Fruit fly (Drosophila melanogaster) whole organism, pupa: ENCODE results near the gene CG14223.

Experiments used
- CG10348 ChIP-seq: fragments of 200-800 bp; sonication (Bioruptor generic); IDR thresholded peaks from 2 replicates; pipeline ENCODE4 v1.3.6; 2022; ENCODE audit warnings: missing biosample characterization, missing genetic modification characterization
- CG12605 ChIP-seq: fragments of 200-800 bp; sonication (Bioruptor generic); IDR thresholded peaks from 2 replicates; pipeline ENCODE4 v1.3.6; 2022; ENCODE audit warnings: missing biosample characterization, missing genetic modification characterization
- CG13204 ChIP-seq: fragments of 200-800 bp; sonication (Bioruptor generic); optimal IDR thresholded peaks from 2 replicates; lab custom pipeline; 2018; ENCODE audit warnings: missing biosample characterization, mild to moderate bottlenecking, missing genetic modification characterization, moderate library complexity
- CG14655 ChIP-seq: fragments of 200-800 bp; sonication (Bioruptor generic); optimal IDR thresholded peaks from 3 replicates; lab custom pipeline; 2017; ENCODE audit warnings: mild to moderate bottlenecking, missing biosample characterization, missing genetic modification reagents, missing genetic modification characterization
- CG15710 ChIP-seq: fragments of 200-800 bp; sonication (Bioruptor generic); optimal IDR thresholded peaks from 2 replicates; lab custom pipeline; 2018; ENCODE audit warnings: missing biosample characterization, mild to moderate bottlenecking, missing genetic modification characterization, moderate library complexity
- CG17806 ChIP-seq: fragments of 200-800 bp; sonication (Bioruptor generic); optimal IDR thresholded peaks from 2 replicates; lab custom pipeline; 2018; ENCODE audit warnings: missing biosample characterization, mild to moderate bottlenecking, missing genetic modification characterization, moderate library complexity
- CG32121 ChIP-seq: fragments of 200-800 bp; sonication (Bioruptor generic); IDR thresholded peaks from 2 replicates; pipeline ENCODE4 v1.3.6; 2022; ENCODE audit warnings: missing biosample characterization, missing genetic modification characterization
- CG34367 ChIP-seq: fragments of 200-800 bp; sonication (Bioruptor generic); optimal IDR thresholded peaks from 2 replicates; lab custom pipeline; 2018; ENCODE audit warnings: missing biosample characterization, mild to moderate bottlenecking, missing genetic modification characterization
- CG4496 ChIP-seq: fragments of 200-800 bp; sonication (Bioruptor generic); IDR thresholded peaks from 3 replicates; pipeline ENCODE4 v1.3.6; 2022; ENCODE audit warnings: missing biosample characterization, missing genetic modification characterization
- CG8159 ChIP-seq: fragments of 200-800 bp; sonication (Bioruptor generic); optimal IDR thresholded peaks from 3 replicates; lab custom pipeline; 2018; ENCODE audit warnings: missing biosample characterization, mild to moderate bottlenecking, missing genetic modification characterization, moderate library complexity
- CG8301 ChIP-seq: fragments of 200-800 bp; sonication (Bioruptor generic); optimal IDR thresholded peaks from 2 replicates; lab custom pipeline; 2018; ENCODE audit warnings: missing biosample characterization, mild to moderate bottlenecking, missing genetic modification characterization
- CG9948 ChIP-seq: fragments of 200-800 bp; sonication (Bioruptor generic); optimal IDR thresholded peaks from 2 replicates; lab custom pipeline; 2018; ENCODE audit warnings: missing biosample characterization, mild to moderate bottlenecking, missing genetic modification characterization, moderate library complexity
- D1 ChIP-seq: fragments of 200-800 bp; sonication (Bioruptor generic); optimal IDR thresholded peaks from 2 replicates; lab custom pipeline; 2018; ENCODE audit warnings: missing biosample characterization, mild to moderate bottlenecking, missing genetic modification characterization, moderate library complexity
- EcR ChIP-seq: fragments of 200-800 bp; sonication (Bioruptor generic); optimal IDR thresholded peaks from 3 replicates; lab custom pipeline; 2019; ENCODE audit warnings: missing biosample characterization, missing genetic modification characterization, mild to moderate bottlenecking, moderate library complexity, missing genetic modification reagents
- Ets98B ChIP-seq: fragments of 200-800 bp; sonication (Bioruptor generic); IDR thresholded peaks from 2 replicates; pipeline ENCODE4 v1.3.6; 2022; ENCODE audit warnings: missing biosample characterization, missing genetic modification characterization
- Pif1A ChIP-seq: fragments of 200-800 bp; sonication (Bioruptor generic); optimal IDR thresholded peaks from 3 replicates; lab custom pipeline; 2016; ENCODE audit warnings: missing biosample characterization, missing genetic modification characterization
- Pif1B ChIP-seq: fragments of 200-800 bp; sonication (Bioruptor generic); optimal IDR thresholded peaks from 3 replicates; lab custom pipeline; 2016; ENCODE audit warnings: missing biosample characterization, missing genetic modification characterization
- Snoo ChIP-seq: fragments of 200-800 bp; sonication (Bioruptor generic); optimal IDR thresholded peaks from 3 replicates; lab custom pipeline; 2017; ENCODE audit warnings: missing biosample characterization, mild to moderate bottlenecking, missing genetic modification characterization, inconsistent platforms
- fd96Ca ChIP-seq: fragments of 200-800 bp; sonication (Bioruptor generic); IDR thresholded peaks from 3 replicates; pipeline ENCODE4 v1.3.6; 2022; ENCODE audit warnings: missing biosample characterization, missing genetic modification characterization
- gl ChIP-seq: fragments of 200-800 bp; sonication (Bioruptor generic); optimal IDR thresholded peaks from 2 replicates; lab custom pipeline; 2018; ENCODE audit warnings: missing biosample characterization, mild to moderate bottlenecking, missing genetic modification characterization
- rn ChIP-seq: fragments of 200-800 bp; sonication (Bioruptor generic); IDR thresholded peaks from 2 replicates; pipeline ENCODE4 v1.3.6; 2022; ENCODE audit warnings: missing biosample characterization, missing genetic modification characterization

CG14223 gene

DNA sequence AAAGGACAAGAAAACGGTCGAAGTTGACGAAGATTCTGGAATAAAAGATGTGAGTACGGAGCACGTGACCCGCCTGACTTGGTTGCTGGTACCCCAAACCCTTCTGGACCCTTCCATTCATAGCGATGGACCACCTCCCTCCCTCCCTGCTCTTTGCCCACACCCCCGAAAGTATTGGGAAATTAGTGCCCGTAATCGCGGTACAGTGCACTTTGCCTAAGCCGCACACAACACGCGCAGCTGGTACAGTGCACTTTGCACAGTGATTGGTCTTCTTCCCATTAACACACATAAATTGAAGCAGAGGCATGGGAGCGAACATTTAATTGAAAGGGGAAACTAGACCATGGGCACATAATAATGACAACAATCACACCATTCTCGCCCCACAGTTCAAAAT is 20.3 kb upstream of the CG14223 start:
- TF ChIP-seq CG12605 (GFP tag; lab: Robert Waterston, UW) = no peak
- TF ChIP-seq CG32121 (GFP tag; lab: Robert Waterston, UW) = peak; percentile 40; the same call in 1 of the 2 replicates
- TF ChIP-seq CG10348 (GFP tag; lab: Robert Waterston, UW) = 0 out of 2 replicates have a peak, but pooled peaks have one; percentile 10
- peak; percentile 14; the same call in 1 of the 2 replicates for TF ChIP-seq Ets98B (GFP tag; lab: Robert Waterston, UW)

DNA sequence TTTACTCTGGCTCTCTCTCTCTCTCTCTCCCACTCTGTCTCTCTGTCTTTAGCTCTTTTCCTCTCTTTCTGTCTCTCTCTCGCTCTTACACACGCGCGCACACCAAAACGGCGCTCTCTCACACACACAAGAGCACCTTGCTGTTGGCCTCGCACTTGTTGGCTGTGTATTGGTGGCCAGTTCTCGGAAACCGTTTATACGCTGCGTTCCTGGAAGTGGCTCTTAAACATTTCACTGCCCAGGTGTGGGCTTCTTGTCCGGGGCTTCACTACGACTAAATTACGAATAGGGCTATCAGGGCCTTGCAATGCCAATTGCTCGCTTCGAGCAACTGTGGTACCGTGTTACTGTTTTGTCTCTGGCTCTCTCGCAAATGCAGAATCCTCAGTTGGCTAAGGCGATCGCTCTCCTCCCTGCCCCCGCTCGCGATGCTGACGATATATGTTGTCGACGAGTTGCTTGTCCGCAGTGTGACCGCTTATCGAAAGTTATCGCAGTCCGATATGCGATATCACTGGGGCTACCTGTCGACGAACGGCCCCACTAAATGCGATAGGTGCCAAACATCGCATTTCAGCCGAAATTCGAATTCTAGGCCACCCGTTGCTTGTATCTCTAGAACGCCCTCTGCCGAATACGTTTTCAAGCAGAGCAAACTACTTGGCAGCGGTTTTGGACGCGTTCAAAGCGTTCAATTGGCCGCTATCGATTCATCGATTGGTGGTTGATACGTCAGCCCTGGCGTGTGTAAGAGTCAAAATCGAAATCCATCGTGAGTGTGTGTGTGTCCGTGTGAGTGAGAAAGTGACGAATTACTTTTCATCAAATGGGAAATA is 19.5 kb upstream of the CG14223 start, which contains the start of the genes dome and Ubqn:
Gene dome (minus strand): TSS at position 479 of the 836 bp plus-strand sequence.
Gene Ubqn (plus strand): TSS at position 769 of the 836 bp plus-strand sequence.
- TF ChIP-seq CG4496 (GFP tag; lab: Robert Waterston, UW) = peak; percentile 29; the same call in 2 of the 3 replicates
- no peak for TF ChIP-seq Pif1B
- TF ChIP-seq Ets98B (GFP tag; lab: Robert Waterston, UW) = peak; percentile 41; the same call in 1 of the 2 replicates
- peak; percentile 14 for TF ChIP-seq CG13204 (GFP tag; lab: Kevin White, UChicago)
- no peak for TF ChIP-seq CG15710 (tag; lab: Kevin White, UChicago)

DNA sequence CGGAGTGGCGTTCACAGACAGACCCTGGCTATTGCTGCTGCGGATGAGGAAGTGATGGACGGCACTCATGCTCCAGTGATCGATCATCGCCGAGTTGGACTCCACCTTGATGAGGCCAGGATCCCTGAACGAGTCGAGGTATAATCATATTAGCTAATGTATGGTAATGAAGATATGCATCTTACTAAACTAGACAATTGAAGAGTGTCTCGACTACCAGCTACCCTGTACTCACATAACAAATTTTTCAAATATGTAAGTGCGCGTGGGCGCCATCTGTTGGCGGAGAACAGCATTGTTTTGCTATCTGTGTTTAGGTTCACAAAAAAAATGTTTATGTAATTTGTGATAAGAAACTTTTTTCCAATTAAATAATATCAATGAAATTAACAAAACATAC is 15.4 kb upstream of the CG14223 start:
- TF ChIP-seq Snoo (tag; lab: Kevin White, UChicago) = no peak

DNA sequence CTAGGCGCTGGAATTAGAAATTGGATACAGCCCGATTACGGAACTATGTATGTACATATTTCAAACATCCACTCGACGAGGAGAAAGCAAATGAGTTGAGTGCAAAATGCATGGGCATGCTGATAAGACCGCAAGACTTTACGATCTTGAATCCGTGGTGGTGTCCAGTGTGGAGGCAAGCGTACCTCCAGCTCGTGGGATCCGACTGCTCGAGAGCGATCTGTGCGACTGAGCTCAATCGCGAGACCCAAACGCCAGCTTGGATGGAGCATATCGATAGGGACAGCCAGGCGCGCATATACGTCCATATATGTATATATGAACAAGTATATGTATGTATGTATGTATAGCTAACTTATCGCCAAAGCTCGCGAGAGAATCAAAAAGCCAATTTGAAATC is 11.9 kb upstream of the CG14223 start, which contains the start of gene et:
Gene et (minus strand): TSS at position 230 of the 400 bp plus-strand sequence.
- TF ChIP-seq CG15710 (tag; lab: Kevin White, UChicago) (no peak), CG12605 (GFP tag; lab: Robert Waterston, UW) (no peak), CG17806 (tag; lab: Kevin White, UChicago) (no peak), Pif1B (no peak), rn (no peak), Ets98B (GFP tag; lab: Robert Waterston, UW) (no peak)
- TF ChIP-seq, all 21 proteins: peak for 0

DNA sequence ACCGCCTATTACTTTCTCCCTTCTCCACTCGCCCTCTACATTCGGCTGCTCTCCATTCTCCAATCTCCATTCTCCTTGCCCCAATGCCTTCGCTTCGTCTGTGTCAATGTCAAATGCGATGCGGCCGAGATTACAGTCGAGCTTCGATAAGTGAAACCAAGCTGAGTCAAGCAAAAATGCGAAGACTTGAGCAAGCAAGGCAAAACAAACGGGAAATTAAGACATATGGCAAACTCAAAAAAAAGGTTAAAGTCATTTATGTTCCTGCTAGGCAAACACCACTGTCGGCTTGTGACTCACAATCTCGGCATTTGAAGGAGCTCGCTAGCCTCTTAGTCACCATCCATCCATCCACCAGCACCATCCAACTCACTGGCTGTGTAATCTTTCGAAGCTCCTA is 4.6 kb upstream of the CG14223 start:
- TF ChIP-seq CG17806 (tag; lab: Kevin White, UChicago) = peak; percentile 97
- TF ChIP-seq CG4496 (GFP tag; lab: Robert Waterston, UW) = peak; percentile 97
- TF ChIP-seq CG34367 (tag; lab: Kevin White, UChicago) = peak; percentile 98
- TF ChIP-seq CG12605 (GFP tag; lab: Robert Waterston, UW) = peak; percentile 96
- peak; percentile 95 for TF ChIP-seq CG14655
- peak; percentile 98 for TF ChIP-seq Pif1A
- peak; percentile 75 for TF ChIP-seq EcR (GFP tag; lab: Kevin White, UChicago)
- peak; percentile 93 for TF ChIP-seq CG8301 (tag; lab: Kevin White, UChicago)
- TF ChIP-seq D1 = no peak
- TF ChIP-seq Snoo (tag; lab: Kevin White, UChicago) = peak; percentile 99
- TF ChIP-seq CG10348 (GFP tag; lab: Robert Waterston, UW) = peak; percentile 87
- peak; percentile 96 for TF ChIP-seq CG9948 (tag; lab: Kevin White, UChicago)
- TF ChIP-seq fd96Ca (GFP tag; lab: Robert Waterston, UW) = peak; percentile 98
- TF ChIP-seq Pif1B = peak; percentile 99
- peak; percentile 92 for TF ChIP-seq rn
- peak; percentile 98 for TF ChIP-seq CG15710 (tag; lab: Kevin White, UChicago)
- peak; percentile 96 for TF ChIP-seq CG13204 (GFP tag; lab: Kevin White, UChicago)
- TF ChIP-seq Ets98B (GFP tag; lab: Robert Waterston, UW) = peak; percentile 97
- peak; percentile 96 for TF ChIP-seq gl (tag; lab: Kevin White, UChicago)
- TF ChIP-seq CG8159 = peak; percentile 95
- peak; percentile 94 for TF ChIP-seq CG32121 (GFP tag; lab: Robert Waterston, UW)

DNA sequence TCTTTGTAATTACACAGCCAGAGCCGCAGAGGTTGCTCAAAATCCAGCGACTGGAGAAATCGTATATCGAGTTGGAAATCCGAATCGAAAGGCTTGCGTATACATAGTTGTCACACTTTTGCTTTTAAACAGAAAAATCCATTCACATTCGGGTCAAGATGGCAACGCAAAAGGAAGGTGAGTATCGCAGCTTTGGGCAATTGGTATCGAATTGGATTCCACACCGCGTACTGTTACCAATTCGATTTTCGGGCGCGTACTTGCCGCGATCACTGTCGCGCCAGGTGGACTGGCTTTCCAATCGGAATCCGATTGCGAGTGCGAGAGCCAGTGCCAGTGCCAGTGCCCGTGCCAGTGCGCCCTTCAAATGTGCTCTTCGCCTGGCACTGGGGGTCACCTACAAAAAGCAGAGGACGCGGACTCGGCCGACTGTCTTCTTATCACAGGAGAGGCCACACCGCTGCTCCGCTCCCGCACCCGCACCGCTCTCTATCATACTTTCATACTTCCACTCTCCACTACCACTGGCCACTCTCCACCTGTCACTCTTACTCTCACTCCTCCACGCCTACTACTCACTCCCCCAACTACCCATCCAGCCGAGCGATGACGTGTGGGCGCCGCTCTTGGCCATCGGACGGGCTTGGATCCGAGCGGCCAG is 3.8 kb upstream of the CG14223 start:
- TF ChIP-seq EcR (GFP tag; lab: Kevin White, UChicago) (no peak), CG14655 (no peak), Snoo (tag; lab: Kevin White, UChicago) (no peak), D1 (no peak)
- TF ChIP-seq, all 21 proteins: peak for 0

DNA sequence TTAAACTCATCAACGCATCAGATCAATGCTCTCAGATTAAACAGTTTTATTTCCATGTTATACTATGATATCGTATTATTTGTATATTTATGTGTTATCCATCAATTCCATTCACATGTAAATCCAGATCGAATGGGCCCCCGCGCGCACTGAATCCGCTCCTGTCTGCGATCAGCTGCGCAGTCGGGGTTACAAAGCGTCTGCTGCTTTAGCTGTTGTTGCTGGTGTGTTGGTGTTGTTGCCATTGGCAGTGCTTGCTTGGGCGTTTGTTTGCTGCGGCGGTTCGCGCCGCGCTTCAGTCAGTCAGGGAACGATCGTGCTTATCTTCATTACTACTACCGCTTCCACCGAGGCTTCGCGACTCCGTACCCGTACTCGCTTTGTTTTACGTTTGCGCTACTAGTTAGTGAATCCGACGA is 3.2 kb upstream of the CG14223 start, which contains the start of gene Zw:
Gene Zw (plus strand): TSS at position 262 of the 419 bp plus-strand sequence.
- peak; percentile 67 for TF ChIP-seq Pif1A
- peak; percentile 25; the same call in 1 of the 2 replicates for TF ChIP-seq CG32121 (GFP tag; lab: Robert Waterston, UW)
- peak; percentile 75 for TF ChIP-seq CG4496 (GFP tag; lab: Robert Waterston, UW)
- TF ChIP-seq CG17806 (tag; lab: Kevin White, UChicago) = peak; percentile 38
- TF ChIP-seq CG13204 (GFP tag; lab: Kevin White, UChicago) = peak; percentile 95
- no peak for TF ChIP-seq gl (tag; lab: Kevin White, UChicago)
- no peak for TF ChIP-seq CG10348 (GFP tag; lab: Robert Waterston, UW)
- 0 out of 2 replicates have a peak, but pooled peaks have one; percentile 34 for TF ChIP-seq rn
- peak; percentile 52 for TF ChIP-seq CG14655
- peak; percentile 40 for TF ChIP-seq Snoo (tag; lab: Kevin White, UChicago)
- peak; percentile 36 for TF ChIP-seq CG8301 (tag; lab: Kevin White, UChicago)
- TF ChIP-seq D1 = no peak
- TF ChIP-seq EcR (GFP tag; lab: Kevin White, UChicago) = peak; percentile 28
- TF ChIP-seq fd96Ca (GFP tag; lab: Robert Waterston, UW) = peak; percentile 74
- no peak for TF ChIP-seq CG12605 (GFP tag; lab: Robert Waterston, UW)
- peak; percentile 26 for TF ChIP-seq CG9948 (tag; lab: Kevin White, UChicago)
- peak; percentile 72 for TF ChIP-seq Ets98B (GFP tag; lab: Robert Waterston, UW)
- peak; percentile 36 for TF ChIP-seq CG15710 (tag; lab: Kevin White, UChicago)
- peak; percentile 29 for TF ChIP-seq CG34367 (tag; lab: Kevin White, UChicago)
- peak; percentile 45 for TF ChIP-seq CG8159
- TF ChIP-seq Pif1B = peak; percentile 14
